Worm (Caenorhabditis elegans) whole organism, early embryonic: ENCODE measurements around the gene F13E6.2.

Source experiments
- F13C5.2 ChIP-seq: sonication (generic microtip); optimal IDR thresholded peaks from 2 replicates; lab custom pipeline; 2017; ENCODE audit warnings: mild to moderate bottlenecking, missing genetic modification characterization, inconsistent platforms, missing compliant biosample characterization
- ama-1 ChIP-seq: fragments of 150-350 bp; optimal IDR thresholded peaks from 2 replicates; lab custom pipeline; 2014
- ceh-36 ChIP-seq: sonication (generic microtip); optimal IDR thresholded peaks from 2 replicates; lab custom pipeline; 2016; ENCODE audit warnings: missing genetic modification characterization, inconsistent platforms, missing compliant biosample characterization
- flt-1 ChIP-seq: fragments of 200-800 bp; sonication (Bioruptor generic); IDR thresholded peaks from 2 replicates; pipeline ENCODE4 v1.3.6; 2022; ENCODE audit warnings: missing genetic modification characterization, missing compliant biosample characterization
- hmbx-1 ChIP-seq: sonication (generic microtip); optimal IDR thresholded peaks from 2 replicates; lab custom pipeline; 2016; ENCODE audit warnings: mild to moderate bottlenecking, missing genetic modification characterization, missing compliant biosample characterization
- hmg-4 ChIP-seq: fragments of 200-800 bp; sonication (Bioruptor generic); optimal IDR thresholded peaks from 2 replicates; lab custom pipeline; 2018; ENCODE audit warnings: mild to moderate bottlenecking, missing genetic modification characterization, missing compliant biosample characterization
- hnd-1 ChIP-seq: sonication (generic microtip); optimal IDR thresholded peaks from 2 replicates; lab custom pipeline; 2016; ENCODE audit warnings: missing genetic modification characterization, missing compliant biosample characterization
- pes-1 ChIP-seq: fragments of 200-800 bp; sonication (Bioruptor generic); IDR thresholded peaks from 2 replicates; pipeline ENCODE4 v1.3.6; 2022; ENCODE audit warnings: missing genetic modification reagents, missing genetic modification characterization, missing compliant biosample characterization
- tbx-11 ChIP-seq: fragments of 200-800 bp; sonication (Bioruptor generic); IDR thresholded peaks from 2 replicates; pipeline ENCODE4 v1.3.6; 2022; ENCODE audit warnings: missing genetic modification characterization, missing compliant biosample characterization
- tbx-37 ChIP-seq: fragments of 200-800 bp; sonication (Bioruptor generic); conservative IDR thresholded peaks from 2 replicates; pipeline ENCODE4 v1.3.6; 2022; ENCODE audit warnings: missing genetic modification reagents, missing genetic modification characterization, missing compliant biosample characterization
- tra-4 ChIP-seq: sonication (generic microtip); optimal IDR thresholded peaks from 2 replicates; lab custom pipeline; 2017; ENCODE audit warnings: missing genetic modification characterization, missing compliant biosample characterization

DNA sequence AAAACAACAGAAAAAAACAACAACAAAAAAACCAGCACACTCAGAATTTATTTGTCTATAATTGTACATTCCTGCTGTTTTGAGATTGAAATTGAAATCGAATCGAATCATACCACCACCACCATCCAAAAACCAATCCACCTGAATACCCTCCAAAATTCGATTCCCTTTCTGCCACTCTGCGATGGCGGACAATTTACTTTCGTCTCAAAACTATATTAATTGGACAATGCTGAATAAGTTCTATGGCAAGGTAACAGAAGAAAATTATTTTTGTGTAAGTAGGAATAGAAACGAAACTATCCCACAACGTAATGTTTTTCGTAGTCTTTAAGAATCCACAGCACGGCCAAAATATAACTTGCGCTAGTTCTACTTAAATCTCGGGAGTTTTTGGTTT, 14.6 kb downstream of the F13E6.2 start:
- TF ChIP-seq flt-1 (GFP tag; lab: Robert Waterston, UW) (no peak), hnd-1 (tag; lab: Kevin White, UChicago) (no peak), ama-1 (no peak), tbx-37 (GFP tag; lab: Robert Waterston, UW) (no peak), hmg-4 (GFP tag; lab: Kevin White, UChicago) (no peak), tra-4 (tag; lab: Kevin White, UChicago) (no peak), pes-1 (GFP tag; lab: Robert Waterston, UW) (no peak), ceh-36 (tag; lab: Kevin White, UChicago) (no peak), F13C5.2 (tag; lab: Kevin White, UChicago) (no peak), tbx-11 (GFP tag; lab: Robert Waterston, UW) (no peak), hmbx-1 (tag; lab: Kevin White, UChicago) (no peak)
